Fruit fly (Drosophila melanogaster) whole organism, embryonic: ENCODE measurements around the gene CG32983.

ENCODE experiments used
- Blimp-1 ChIP-seq: fragments of 200-800 bp; sonication (Bioruptor generic); optimal IDR thresholded peaks from 3 replicates; lab custom pipeline; 2018; ENCODE audit warnings: missing biosample characterization, missing genetic modification characterization, mild to moderate bottlenecking, moderate library complexity, missing genetic modification reagents
- CG12104 ChIP-seq: fragments of 200-800 bp; sonication (Bioruptor generic); optimal IDR thresholded peaks from 3 replicates; lab custom pipeline; 2016; ENCODE audit warnings: missing biosample characterization, missing genetic modification characterization
- CG12299 ChIP-seq: fragments of 200-800 bp; sonication (Bioruptor generic); optimal IDR thresholded peaks from 2 replicates; lab custom pipeline; 2018; ENCODE audit warnings: missing biosample characterization, mild to moderate bottlenecking, missing genetic modification characterization
- CG1233 ChIP-seq: fragments of 200-800 bp; sonication (Bioruptor generic); optimal IDR thresholded peaks from 4 replicates; lab custom pipeline; 2018; ENCODE audit warnings: missing biosample characterization, mild to moderate bottlenecking, missing genetic modification characterization
- CG14710 ChIP-seq: fragments of 200-800 bp; sonication (Bioruptor generic); optimal IDR thresholded peaks from 3 replicates; lab custom pipeline; 2019; ENCODE audit warnings: missing biosample characterization, mild to moderate bottlenecking, missing genetic modification characterization, moderate library complexity
- CG15011 ChIP-seq: fragments of 200-800 bp; sonication (Bioruptor generic); optimal IDR thresholded peaks from 3 replicates; lab custom pipeline; 2018; ENCODE audit warnings: missing biosample characterization, mild to moderate bottlenecking, missing genetic modification characterization
- CG15479 ChIP-seq: fragments of 200-800 bp; sonication (Bioruptor generic); optimal IDR thresholded peaks from 3 replicates; lab custom pipeline; 2019; ENCODE audit warnings: missing biosample characterization, mild to moderate bottlenecking, missing genetic modification characterization, moderate library complexity
- CG16813 ChIP-seq: fragments of 200-800 bp; sonication (Bioruptor generic); IDR thresholded peaks from 3 replicates; pipeline ENCODE4 v1.3.6; 2022; ENCODE audit warnings: missing biosample characterization, missing genetic modification characterization; ENCODE audit not compliant: partially characterized antibody
- CG17186 ChIP-seq: fragments of 200-800 bp; sonication (Bioruptor generic); optimal IDR thresholded peaks from 3 replicates; lab custom pipeline; 2017; ENCODE audit warnings: missing biosample characterization, missing genetic modification reagents, missing genetic modification characterization
- CG18011 ChIP-seq: fragments of 200-800 bp; sonication (Bioruptor generic); optimal IDR thresholded peaks from 2 replicates; lab custom pipeline; 2017; ENCODE audit warnings: missing biosample characterization, missing genetic modification characterization, mild to moderate bottlenecking, moderate library complexity, missing genotype
- CG4360 ChIP-seq: fragments of 200-800 bp; sonication (Bioruptor generic); IDR thresholded peaks from 2 replicates; pipeline ENCODE4 v1.3.6; 2022; ENCODE audit warnings: missing biosample characterization, missing genetic modification characterization
- CG4404 ChIP-seq: fragments of 200-800 bp; sonication (Bioruptor generic); IDR thresholded peaks from 2 replicates; pipeline ENCODE4 v1.3.6; 2022; ENCODE audit warnings: missing biosample characterization, missing genetic modification characterization
- CG4617 ChIP-seq: fragments of 200-800 bp; sonication (Bioruptor generic); optimal IDR thresholded peaks from 3 replicates; lab custom pipeline; 2016; ENCODE audit warnings: missing biosample characterization, missing genetic modification characterization, borderline replicate concordance
- CG5180 ChIP-seq: fragments of 200-800 bp; sonication (Bioruptor generic); optimal IDR thresholded peaks from 3 replicates; lab custom pipeline; 2017; ENCODE audit warnings: missing biosample characterization, missing genetic modification characterization, mild to moderate bottlenecking, moderate library complexity, missing genetic modification reagents
- CG5953 ChIP-seq: fragments of 200-800 bp; sonication (Bioruptor generic); IDR thresholded peaks from 2 replicates; pipeline ENCODE4 v1.3.6; 2022; ENCODE audit warnings: missing biosample characterization, missing genetic modification characterization
- CG6854 ChIP-seq: fragments of 200-800 bp; sonication (Bioruptor generic); optimal IDR thresholded peaks from 3 replicates; lab custom pipeline; 2017; ENCODE audit warnings: missing biosample characterization, mild to moderate bottlenecking, missing genetic modification characterization
- CG7271 ChIP-seq: fragments of 200-800 bp; sonication (Bioruptor generic); optimal IDR thresholded peaks from 2 replicates; lab custom pipeline; 2018; ENCODE audit warnings: missing biosample characterization, mild to moderate bottlenecking, missing genetic modification characterization, moderate library complexity
- CG7556 ChIP-seq: fragments of 200-800 bp; sonication (Bioruptor generic); optimal IDR thresholded peaks from 2 replicates; lab custom pipeline; 2017; ENCODE audit warnings: missing biosample characterization, mild to moderate bottlenecking, missing genetic modification characterization
- Doc3 ChIP-seq: fragments of 200-800 bp; sonication (Bioruptor generic); IDR thresholded peaks from 3 replicates; pipeline ENCODE4 v1.3.6; 2022; ENCODE audit warnings: missing biosample characterization, missing genetic modification characterization; ENCODE audit not compliant: partially characterized antibody
- Ets97D ChIP-seq: fragments of 200-800 bp; sonication (Bioruptor generic); optimal IDR thresholded peaks from 3 replicates; lab custom pipeline; 2016; ENCODE audit warnings: missing biosample characterization, missing genetic modification characterization
- Fer3 ChIP-seq: fragments of 200-800 bp; sonication (Bioruptor generic); optimal IDR thresholded peaks from 2 replicates; lab custom pipeline; 2018; ENCODE audit warnings: missing biosample characterization, mild to moderate bottlenecking, missing genetic modification characterization, moderate library complexity
- Lhr ChIP-seq: fragments of 200-800 bp; sonication (Bioruptor generic); optimal IDR thresholded peaks from 3 replicates; lab custom pipeline; 2017; ENCODE audit warnings: mild to moderate bottlenecking, missing biosample characterization, missing genetic modification reagents, missing genetic modification characterization
- MBD-R2 ChIP-seq: fragments of 200-800 bp; sonication (Bioruptor generic); IDR thresholded peaks from 2 replicates; pipeline ENCODE4 v1.3.6; 2022; ENCODE audit warnings: missing biosample characterization, missing genetic modification characterization
- MESR4 ChIP-seq: fragments of 200-800 bp; sonication (Bioruptor generic); optimal IDR thresholded peaks from 2 replicates; lab custom pipeline; 2018; ENCODE audit warnings: missing biosample characterization, mild to moderate bottlenecking, missing genetic modification characterization, moderate library complexity
- Myb ChIP-seq: fragments of 200-800 bp; sonication (Bioruptor generic); optimal IDR thresholded peaks from 2 replicates; lab custom pipeline; 2016; ENCODE audit warnings: missing biosample characterization, missing genetic modification characterization
- Neu2 ChIP-seq: fragments of 200-800 bp; sonication (Bioruptor generic); optimal IDR thresholded peaks from 3 replicates; lab custom pipeline; 2016; ENCODE audit warnings: missing biosample characterization, missing genetic modification characterization, borderline replicate concordance
- Opbp ChIP-seq: fragments of 200-800 bp; sonication (Bioruptor generic); IDR thresholded peaks from 3 replicates; pipeline ENCODE4 v1.3.6; 2022; ENCODE audit warnings: missing biosample characterization, missing genetic modification characterization; ENCODE audit not compliant: partially characterized antibody
- PHDP ChIP-seq: fragments of 200-800 bp; sonication (Bioruptor generic); optimal IDR thresholded peaks from 3 replicates; lab custom pipeline; 2018; ENCODE audit warnings: missing biosample characterization, mild to moderate bottlenecking, missing genetic modification characterization, moderate library complexity
- Scr ChIP-seq: fragments of 200-800 bp; sonication (Bioruptor generic); IDR thresholded peaks from 2 replicates; pipeline ENCODE4 v1.3.6; 2022; ENCODE audit warnings: missing biosample characterization, missing genetic modification characterization; ENCODE audit not compliant: partially characterized antibody
- Spps ChIP-seq: fragments of 200-800 bp; sonication (Bioruptor generic); optimal IDR thresholded peaks from 2 replicates; lab custom pipeline; 2018; ENCODE audit warnings: missing biosample characterization, mild to moderate bottlenecking, missing genetic modification characterization
- al ChIP-seq: fragments of 200-800 bp; sonication (Bioruptor generic); IDR thresholded peaks from 2 replicates; pipeline ENCODE4 v1.3.6; 2022; ENCODE audit warnings: missing biosample characterization, missing genetic modification characterization
- btn ChIP-seq: fragments of 200-800 bp; sonication (Bioruptor generic); optimal IDR thresholded peaks from 2 replicates; lab custom pipeline; 2016; ENCODE audit warnings: missing biosample characterization, missing genetic modification characterization
- cg ChIP-seq: fragments of 200-800 bp; sonication (Bioruptor generic); optimal IDR thresholded peaks from 3 replicates; lab custom pipeline; 2019; ENCODE audit warnings: missing biosample characterization, mild to moderate bottlenecking, missing genetic modification characterization, moderate library complexity
- dm ChIP-seq: fragments of 200-800 bp; sonication (Bioruptor generic); optimal IDR thresholded peaks from 3 replicates; lab custom pipeline; 2016; ENCODE audit warnings: missing biosample characterization, missing genetic modification characterization
- dmrt99B ChIP-seq: fragments of 200-800 bp; sonication (Bioruptor generic); optimal IDR thresholded peaks from 2 replicates; lab custom pipeline; 2018; ENCODE audit warnings: missing biosample characterization, mild to moderate bottlenecking, missing genetic modification characterization, moderate library complexity
- emc ChIP-seq: fragments of 200-800 bp; sonication (Bioruptor generic); optimal IDR thresholded peaks from 2 replicates; lab custom pipeline; 2016; ENCODE audit warnings: missing biosample characterization, missing genetic modification characterization
- fd96Cb ChIP-seq: fragments of 200-800 bp; sonication (Bioruptor generic); optimal IDR thresholded peaks from 2 replicates; lab custom pipeline; 2018; ENCODE audit warnings: missing biosample characterization, mild to moderate bottlenecking, missing genetic modification characterization, moderate library complexity
- gem ChIP-seq: fragments of 200-800 bp; sonication (Bioruptor generic); optimal IDR thresholded peaks from 2 replicates; lab custom pipeline; 2019; ENCODE audit warnings: missing biosample characterization, mild to moderate bottlenecking, missing genetic modification characterization, moderate library complexity
- grn ChIP-seq: fragments of 200-800 bp; sonication (Bioruptor generic); optimal IDR thresholded peaks from 3 replicates; lab custom pipeline; 2017; ENCODE audit warnings: missing biosample characterization, missing genetic modification characterization
- ind ChIP-seq: fragments of 200-800 bp; sonication (Bioruptor generic); optimal IDR thresholded peaks from 3 replicates; lab custom pipeline; 2016; ENCODE audit warnings: missing biosample characterization, missing genetic modification characterization
- insv ChIP-seq, 2 experiments: fragments of 200-800 bp; sonication (Bioruptor generic); optimal IDR thresholded peaks; 3 replicates each; lab custom pipeline; 2016 to 2018; ENCODE audit warnings: missing biosample characterization in 2 of 2, missing genetic modification characterization in 2 of 2
- odd ChIP-seq: fragments of 200-800 bp; sonication (Bioruptor generic); optimal IDR thresholded peaks from 2 replicates; lab custom pipeline; 2017; ENCODE audit warnings: missing biosample characterization, mild to moderate bottlenecking, missing genetic modification characterization
- prd ChIP-seq, 3 experiments: fragments of >200 bp in 2 of 3; fragments of 200-800 bp in 1 of 3; sonication (Bioruptor generic) in 1 of 3; optimal IDR thresholded peaks in 2 of 3; IDR thresholded peaks in 1 of 3; 2 replicates in 2 of 3; 3 replicates in 1 of 3; pipeline versions ENCODE4 v1.3.6 to Lab custom; 2017 to 2022; ENCODE audit warnings: missing biosample characterization in 1 of 3, missing genetic modification characterization in 1 of 3
- slbo ChIP-seq: fragments of 200-800 bp; sonication (Bioruptor generic); IDR thresholded peaks from 2 replicates; pipeline ENCODE4 v1.3.6; 2022; ENCODE audit warnings: missing biosample characterization, missing genetic modification characterization
- so ChIP-seq: fragments of 200-800 bp; sonication (Bioruptor generic); IDR thresholded peaks from 3 replicates; pipeline ENCODE4 v1.3.6; 2022; ENCODE audit warnings: missing biosample characterization, missing genetic modification characterization
- tll ChIP-seq, 2 experiments: fragments of 200-800 bp in 1 of 2; fragments of >200 bp in 1 of 2; sonication (Bioruptor generic) in 1 of 2; optimal IDR thresholded peaks; 2 replicates each; lab custom pipeline; 2017 to 2019; ENCODE audit warnings: missing biosample characterization in 2 of 2, missing genetic modification characterization in 2 of 2, mild to moderate bottlenecking in 1 of 2, moderate library complexity in 1 of 2
- trh ChIP-seq: fragments of 200-800 bp; sonication (Bioruptor generic); optimal IDR thresholded peaks from 2 replicates; lab custom pipeline; 2016; ENCODE audit warnings: missing biosample characterization, missing genetic modification characterization

The CG32983 gene

dm6 chr2L:8841490-8842261 lies 24.0 kb upstream of the CG32983 start (continued):
- TF ChIP-seq grn, result peak; percentile 67
- peak in 1 of 2 experiments; percentile 92 for TF ChIP-seq tll (GFP tag; optimal IDR thresholded peaks at IDR 0.05; lab: Kevin White, UChicago)
- no peak for TF ChIP-seq ind (GFP tag; lab: Kevin White, UChicago)
- peak; percentile 55 for TF ChIP-seq cg (GFP tag; lab: Kevin White, UChicago)
- TF ChIP-seq CG15479, result peak; percentile 99
- TF ChIP-seq dm (GFP tag; lab: Kevin White, UChicago), result no peak
- no peak for TF ChIP-seq Spps (tag; lab: Kevin White, UChicago)
- TF ChIP-seq Myb, result no peak
- no peak for TF ChIP-seq CG12299 (tag; lab: Kevin White, UChicago)
- TF ChIP-seq Lhr (GFP tag; lab: Kevin White, UChicago), result no peak

- TF ChIP-seq Blimp-1, result peak; percentile 24
- no peak for TF ChIP-seq so
- TF ChIP-seq fd96Cb (tag; lab: Kevin White, UChicago), result no peak
- TF ChIP-seq CG15011 (GFP tag; lab: Kevin White, UChicago), result no peak
- TF ChIP-seq CG5180 (GFP tag; lab: Kevin White, UChicago), result no peak
- no peak for TF ChIP-seq CG4617 (GFP tag; lab: Kevin White, UChicago)
- no peak for TF ChIP-seq emc (GFP tag; lab: Kevin White, UChicago)
- TF ChIP-seq slbo, result no peak
- no peak for TF ChIP-seq btn (GFP tag; lab: Kevin White, UChicago)
- TF ChIP-seq Scr (GFP tag; lab: Robert Waterston, UW), result no peak
- TF ChIP-seq CG18011, result no peak
- TF ChIP-seq insv (GFP tag; optimal IDR thresholded peaks at IDR 0.05; lab: Kevin White, UChicago), result no peak
- TF ChIP-seq Doc3 (GFP tag; lab: Robert Waterston, UW), result no peak
- no peak for TF ChIP-seq Opbp (GFP tag; lab: Robert Waterston, UW)
- no peak for TF ChIP-seq CG16813
- no peak for TF ChIP-seq CG7271
- no peak for TF ChIP-seq MESR4 (GFP tag; lab: Kevin White, UChicago)
- no peak for TF ChIP-seq CG5953 (GFP tag; lab: Robert Waterston, UW)
- TF ChIP-seq Fer3 (tag; lab: Kevin White, UChicago), result no peak
- TF ChIP-seq CG12104, result no peak
- no peak for TF ChIP-seq al (GFP tag; lab: Robert Waterston, UW)
- no peak for TF ChIP-seq prd (optimal IDR thresholded peaks at IDR 0.05; lab: Kevin White, UChicago)
- TF ChIP-seq prd (GFP tag; IDR thresholded peaks at IDR 0.05; lab: Robert Waterston, UW), result peak; percentile 80
- peak; percentile 51 for TF ChIP-seq CG14710 (tag; lab: Kevin White, UChicago)
- TF ChIP-seq CG6854, result no peak
- peak; percentile 28 for TF ChIP-seq Neu2 (GFP tag; lab: Kevin White, UChicago)
- TF ChIP-seq CG1233 (GFP tag; lab: Kevin White, UChicago), result no peak
- TF ChIP-seq Ets97D (GFP tag; lab: Kevin White, UChicago), result no peak
- TF ChIP-seq CG7556 (GFP tag; lab: Kevin White, UChicago), result no peak
- peak; percentile 47 for TF ChIP-seq gem (tag; lab: Kevin White, UChicago)
- TF ChIP-seq CG17186, result no peak
- TF ChIP-seq dmrt99B, result peak; percentile 35
- peak in 1 of 2 experiments; percentile 10 for TF ChIP-seq tll (GFP tag; optimal IDR thresholded peaks at IDR 0.05; lab: Kevin White, UChicago)
- peak; percentile 57 for TF ChIP-seq CG4404 (GFP tag; lab: Robert Waterston, UW)
- no peak for TF ChIP-seq PHDP (tag; lab: Kevin White, UChicago)
- no peak for TF ChIP-seq trh (GFP tag; lab: Kevin White, UChicago)
- no peak for TF ChIP-seq CG4360 (GFP tag; lab: Robert Waterston, UW)
- no peak for TF ChIP-seq odd (GFP tag; lab: Kevin White, UChicago)
- no peak for TF ChIP-seq MBD-R2 (GFP tag; lab: Robert Waterston, UW)
These were observed 23.4 kb upstream of the CG32983 start for dm6 chr2L:8842262-8842561.
